Worm (Caenorhabditis elegans): ENCODE measurements around the gene Y39F10C.3.

DNA sequence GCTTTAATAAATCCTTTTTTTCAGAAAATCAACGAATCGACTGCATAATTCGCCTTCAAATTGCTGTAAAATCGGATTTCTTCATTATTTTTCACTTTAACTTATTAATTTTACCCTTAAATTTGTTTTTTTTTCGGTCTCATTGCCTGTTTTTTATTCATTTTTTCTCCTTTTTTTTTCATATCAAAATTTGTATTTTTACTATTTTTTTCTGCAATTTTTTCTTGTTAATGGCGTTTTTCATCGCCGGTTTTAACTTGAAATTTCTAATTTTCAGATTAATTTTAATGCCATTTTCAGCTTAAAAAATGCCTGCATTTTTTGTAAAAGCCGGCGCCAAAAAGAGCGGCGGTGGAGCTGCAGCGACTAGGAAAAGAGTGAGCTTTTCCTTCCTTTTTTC lies 34.9 kb downstream of the Y39F10C.3 start, which contains the start of gene T02H6.1:
- TF ChIP-seq nhr-11 (tag; optimal IDR thresholded peaks at IDR 0.05) (no peak), duxl-1 (tag; optimal IDR thresholded peaks at IDR 0.05; ENCODE audit: poor library complexity) (no peak), lin-13 (GFP tag; optimal IDR thresholded peaks at IDR 0.05) (no peak)

Data from whole organism, L4 larva.